Worm (Caenorhabditis elegans) whole organism, L2 larva: ENCODE measurements around the gene ZK402.5.

Experiments
- C34F6.9 ChIP-seq: fragments of 150-350 bp; optimal IDR thresholded peaks from 2 replicates; lab custom pipeline; 2014; ENCODE audit warnings: missing biosample characterization, missing genetic modification characterization
- F13H6.1 ChIP-seq: sonication (generic microtip); optimal IDR thresholded peaks from 2 replicates; lab custom pipeline; 2016; ENCODE audit warnings: missing genetic modification characterization, missing compliant biosample characterization
- R02D3.7 ChIP-seq: fragments of 150-350 bp; optimal IDR thresholded peaks from 2 replicates; lab custom pipeline; 2014; ENCODE audit warnings: missing biosample characterization, missing genetic modification characterization
- Y55F3AM.14 ChIP-seq: fragments of 200-800 bp; sonication (Bioruptor generic); optimal IDR thresholded peaks from 2 replicates; lab custom pipeline; 2018; ENCODE audit warnings: mild to moderate bottlenecking, missing genetic modification characterization, missing compliant biosample characterization
- ZK546.5 ChIP-seq: sonication (generic microtip); optimal IDR thresholded peaks from 2 replicates; lab custom pipeline; 2017; ENCODE audit warnings: missing biosample characterization, missing genetic modification characterization
- alr-1 ChIP-seq: fragments of 150-350 bp; optimal IDR thresholded peaks from 2 replicates; lab custom pipeline; 2014; ENCODE audit warnings: missing biosample characterization, missing genetic modification characterization
- aly-2 ChIP-seq: fragments of 150-350 bp; optimal IDR thresholded peaks from 2 replicates; lab custom pipeline; 2014; ENCODE audit warnings: missing biosample characterization, missing genetic modification characterization
- ama-1 ChIP-seq: fragments of 150-350 bp; optimal IDR thresholded peaks from 2 replicates; lab custom pipeline; 2018; ENCODE audit warnings: inconsistent platforms
- blmp-1 ChIP-seq: sonication (generic microtip); optimal IDR thresholded peaks from 2 replicates; lab custom pipeline; 2017; ENCODE audit warnings: missing genetic modification characterization, mild to moderate bottlenecking, missing compliant biosample characterization, antibody characterized with exemption, moderate library complexity; ENCODE audit not compliant: insufficient read depth
- ceh-16 ChIP-seq: fragments of 150-350 bp; optimal IDR thresholded peaks from 2 replicates; lab custom pipeline; 2014; ENCODE audit warnings: missing biosample characterization, missing genetic modification characterization
- ceh-82 ChIP-seq: fragments of 150-350 bp; optimal IDR thresholded peaks from 2 replicates; lab custom pipeline; 2014; ENCODE audit warnings: missing biosample characterization, missing genetic modification characterization
- crh-2 ChIP-seq: sonication (generic microtip); optimal IDR thresholded peaks from 2 replicates; lab custom pipeline; 2017; ENCODE audit warnings: missing biosample characterization, missing genetic modification characterization
- dmd-4 ChIP-seq: sonication (generic microtip); optimal IDR thresholded peaks from 2 replicates; lab custom pipeline; 2017; ENCODE audit warnings: missing biosample characterization, missing genetic modification characterization
- egl-27 ChIP-seq: sonication (generic microtip); optimal IDR thresholded peaks from 3 replicates; lab custom pipeline; 2017; ENCODE audit warnings: missing biosample characterization, missing genetic modification reagents, missing genetic modification characterization
- elt-1 ChIP-seq: fragments of 150-350 bp; optimal IDR thresholded peaks from 2 replicates; lab custom pipeline; 2014; ENCODE audit warnings: missing biosample characterization, missing genetic modification characterization
- elt-3 ChIP-seq: sonication (generic microtip); optimal IDR thresholded peaks from 2 replicates; lab custom pipeline; 2017; ENCODE audit warnings: missing biosample characterization, missing genetic modification characterization
- fos-1 ChIP-seq: fragments of 150-350 bp; optimal IDR thresholded peaks from 2 replicates; lab custom pipeline; 2014; ENCODE audit warnings: missing biosample characterization, missing genetic modification characterization
- gmeb-1 ChIP-seq: fragments of 150-350 bp; optimal IDR thresholded peaks from 2 replicates; lab custom pipeline; 2014; ENCODE audit warnings: missing biosample characterization, missing genetic modification characterization
- lin-11 ChIP-seq: fragments of 150-350 bp; sonication (generic microtip); optimal IDR thresholded peaks from 2 replicates; lab custom pipeline; 2014; ENCODE audit warnings: missing biosample characterization, missing genetic modification characterization, inconsistent platforms, mixed read lengths
- lin-13 ChIP-seq: fragments of 150-350 bp; optimal IDR thresholded peaks from 2 replicates; lab custom pipeline; 2014; ENCODE audit warnings: missing biosample characterization, missing genetic modification reagents, missing genetic modification characterization
- lin-39 ChIP-seq: fragments of 150-350 bp; optimal IDR thresholded peaks from 2 replicates; lab custom pipeline; 2014; ENCODE audit warnings: missing biosample characterization, missing genetic modification reagents, missing genetic modification characterization
- lsy-2 ChIP-seq, 2 experiments: fragments of 150-350 bp in 1 of 2; sonication (generic microtip) in 1 of 2; optimal IDR thresholded peaks; 2 replicates each; lab custom pipeline; 2014 to 2017; ENCODE audit warnings: missing biosample characterization in 2 of 2, missing genetic modification characterization in 2 of 2
- mab-5 ChIP-seq: fragments of 150-350 bp; optimal IDR thresholded peaks from 2 replicates; lab custom pipeline; 2014; ENCODE audit warnings: missing biosample characterization, missing genetic modification characterization
- mbf-1 ChIP-seq: sonication (generic microtip); optimal IDR thresholded peaks from 2 replicates; lab custom pipeline; 2017; ENCODE audit warnings: missing biosample characterization, missing genetic modification characterization
- mdl-1 ChIP-seq, 2 experiments: fragments of 150-350 bp in 1 of 2; sonication (generic microtip) in 1 of 2; optimal IDR thresholded peaks; 2 replicates each; lab custom pipeline; 2017; ENCODE audit warnings: missing biosample characterization in 2 of 2, missing genetic modification characterization in 2 of 2
- nhr-10 ChIP-seq: sonication (generic microtip); optimal IDR thresholded peaks from 2 replicates; lab custom pipeline; 2017; ENCODE audit warnings: missing biosample characterization, missing genetic modification characterization
- nhr-11 ChIP-seq: fragments of 150-350 bp; optimal IDR thresholded peaks from 2 replicates; lab custom pipeline; 2014; ENCODE audit warnings: missing biosample characterization, missing genetic modification characterization
- nhr-12 ChIP-seq: fragments of 150-350 bp; optimal IDR thresholded peaks from 2 replicates; lab custom pipeline; 2014; ENCODE audit warnings: missing biosample characterization, missing genetic modification characterization
- nhr-129 ChIP-seq: fragments of 150-350 bp; optimal IDR thresholded peaks from 2 replicates; lab custom pipeline; 2014; ENCODE audit warnings: missing biosample characterization, missing genetic modification characterization
- nhr-21 ChIP-seq: fragments of 150-350 bp; optimal IDR thresholded peaks from 2 replicates; lab custom pipeline; 2014; ENCODE audit warnings: missing biosample characterization, missing genetic modification characterization
- nhr-23 ChIP-seq: fragments of 150-350 bp; optimal IDR thresholded peaks from 2 replicates; lab custom pipeline; 2014; ENCODE audit warnings: missing biosample characterization, missing genetic modification reagents, missing genetic modification characterization
- nhr-237 ChIP-seq: fragments of 150-350 bp; optimal IDR thresholded peaks from 2 replicates; lab custom pipeline; 2014; ENCODE audit warnings: missing biosample characterization, missing genetic modification characterization
- nhr-25 ChIP-seq: fragments of 150-350 bp; sonication (generic microtip); optimal IDR thresholded peaks from 3 replicates; lab custom pipeline; 2014; ENCODE audit warnings: missing biosample characterization, missing genetic modification characterization
- nhr-6 ChIP-seq: fragments of 150-350 bp; optimal IDR thresholded peaks from 2 replicates; lab custom pipeline; 2014; ENCODE audit warnings: missing biosample characterization, missing genetic modification characterization
- nhr-77 ChIP-seq: fragments of 150-350 bp; optimal IDR thresholded peaks from 2 replicates; lab custom pipeline; 2014; ENCODE audit warnings: missing biosample characterization, missing genetic modification characterization
- peb-1 ChIP-seq: fragments of 150-350 bp; optimal IDR thresholded peaks from 2 replicates; lab custom pipeline; 2014; ENCODE audit warnings: missing biosample characterization, missing genetic modification characterization
- sem-4 ChIP-seq: fragments of 150-350 bp; optimal IDR thresholded peaks from 2 replicates; lab custom pipeline; 2014; ENCODE audit warnings: missing biosample characterization, missing genetic modification reagents, missing genetic modification characterization
- skn-1 ChIP-seq: sonication (generic microtip); optimal IDR thresholded peaks from 2 replicates; lab custom pipeline; 2017; ENCODE audit warnings: missing biosample characterization, missing genetic modification characterization
- sma-3 ChIP-seq: sonication (generic microtip); optimal IDR thresholded peaks from 2 replicates; lab custom pipeline; 2016; ENCODE audit warnings: missing genetic modification reagents, missing genetic modification characterization, missing compliant biosample characterization
- sma-9 ChIP-seq, 2 experiments: fragments of 150-350 bp in 1 of 2; sonication (generic microtip) in 1 of 2; optimal IDR thresholded peaks; 2 replicates each; lab custom pipeline; 2014 to 2016; ENCODE audit warnings: missing genetic modification characterization in 2 of 2, mild to moderate bottlenecking in 1 of 2, missing biosample characterization in 1 of 2, missing compliant biosample characterization in 1 of 2, missing genetic modification reagents in 1 of 2, moderate library complexity in 1 of 2
- snpc-4 ChIP-seq: fragments of 150-350 bp; optimal IDR thresholded peaks from 2 replicates; lab custom pipeline; 2014; ENCODE audit warnings: missing biosample characterization, missing genetic modification characterization
- unc-39 ChIP-seq: fragments of 150-350 bp; optimal IDR thresholded peaks from 2 replicates; lab custom pipeline; 2014; ENCODE audit warnings: missing biosample characterization, missing genetic modification characterization
- unc-55 ChIP-seq: fragments of 150-350 bp; sonication (generic microtip); optimal IDR thresholded peaks from 3 replicates; lab custom pipeline; 2014; ENCODE audit warnings: missing biosample characterization, missing genetic modification reagents, missing genetic modification characterization
- unc-62 ChIP-seq: fragments of 150-350 bp; optimal IDR thresholded peaks from 2 replicates; lab custom pipeline; 2014; ENCODE audit warnings: missing biosample characterization, missing genetic modification reagents, missing genetic modification characterization
- zag-1 ChIP-seq: fragments of 150-350 bp; optimal IDR thresholded peaks from 2 replicates; lab custom pipeline; 2014; ENCODE audit warnings: missing biosample characterization, missing genetic modification characterization
- ztf-1 ChIP-seq: fragments of 200-800 bp; sonication (Bioruptor generic); conservative IDR thresholded peaks from 2 replicates; pipeline ENCODE4 v1.3.6; 2022; ENCODE audit warnings: missing genetic modification characterization, missing compliant biosample characterization
- ztf-11 ChIP-seq: sonication (generic microtip); optimal IDR thresholded peaks from 2 replicates; lab custom pipeline; 2017; ENCODE audit warnings: missing biosample characterization, missing genetic modification characterization
- ztf-4 ChIP-seq: fragments of 150-350 bp; optimal IDR thresholded peaks from 2 replicates; lab custom pipeline; 2014; ENCODE audit warnings: missing biosample characterization, missing genetic modification characterization

ZK402.5 gene

ce11 chrX:1446593-1447141 is 45.5 kb upstream of the ZK402.5 start, which contains the start of gene zfp-3:
Gene zfp-3, minus strand, starts transcription at chrX:1446643.
- TF ChIP-seq egl-27 (tag; lab: Kevin White, UChicago) (peak; percentile 94), mbf-1 (no peak), ztf-4 (tag; lab: Kevin White, UChicago) (peak; percentile 93), nhr-129 (tag; lab: Kevin White, UChicago) (peak; percentile 96), sma-9 (GFP tag; optimal IDR thresholded peaks at IDR 0.05; lab: Kevin White, UChicago) (peak; percentile 96), sma-9 (tag; optimal IDR thresholded peaks at IDR 0.05; lab: Kevin White, UChicago) (no peak), lsy-2 (tag; optimal IDR thresholded peaks at IDR 0.05; lab: Kevin White, UChicago) (peak; percentile 77 to 94), nhr-77 (tag; lab: Kevin White, UChicago) (peak; percentile 36), ZK546.5 (peak; percentile 69), peb-1 (no peak), Y55F3AM.14 (GFP tag; lab: Kevin White, UChicago) (peak; percentile 60), alr-1 (tag; lab: Kevin White, UChicago) (no peak), unc-62 (GFP tag; lab: Kevin White, UChicago) (peak; percentile 48), nhr-6 (tag; lab: Kevin White, UChicago) (peak; percentile 93), zag-1 (peak; percentile 92), ztf-1 (no peak), nhr-12 (tag; lab: Kevin White, UChicago) (no peak), lin-13 (GFP tag; lab: Kevin White, UChicago) (peak; percentile 86), dmd-4 (tag; lab: Kevin White, UChicago) (no peak), blmp-1 (tag; lab: Kevin White, UChicago) (peak; percentile 84), unc-39 (tag; lab: Kevin White, UChicago) (no peak), lin-39 (peak; percentile 36), snpc-4 (peak; percentile 84), elt-3 (tag; lab: Kevin White, UChicago) (no peak), nhr-237 (peak; percentile 75), skn-1 (tag; lab: Kevin White, UChicago) (peak; percentile 66), elt-1 (tag; lab: Kevin White, UChicago) (no peak), nhr-23 (tag; lab: Kevin White, UChicago) (no peak), ztf-11 (tag; lab: Kevin White, UChicago) (peak; percentile 14), nhr-21 (peak; percentile 95), ama-1 (peak; percentile 62), gmeb-1 (tag; lab: Kevin White, UChicago) (peak; percentile 85), lin-11 (tag; lab: Kevin White, UChicago) (peak; percentile 97), fos-1 (tag; lab: Kevin White, UChicago) (peak; percentile 97), crh-2 (tag; lab: Kevin White, UChicago) (peak; percentile 94), mab-5 (tag; lab: Kevin White, UChicago) (peak; percentile 92), sem-4 (peak; percentile 87), ceh-16 (peak; percentile 44), F13H6.1 (tag; lab: Kevin White, UChicago) (peak; percentile 98), nhr-25 (peak; percentile 96), R02D3.7 (tag; lab: Kevin White, UChicago) (peak; percentile 12), ceh-82 (tag; lab: Kevin White, UChicago) (no peak), mdl-1 (tag; optimal IDR thresholded peaks at IDR 0.05; lab: Kevin White, UChicago) (peak; percentile 97), unc-55 (GFP tag; lab: Kevin White, UChicago) (peak; percentile 97), aly-2 (tag; lab: Kevin White, UChicago) (no peak), sma-3 (GFP tag; lab: Kevin White, UChicago) (peak; percentile 94), nhr-10 (tag; lab: Kevin White, UChicago) (peak; percentile 53), nhr-11 (no peak), C34F6.9 (tag; lab: Kevin White, UChicago) (peak; percentile 98)
